Worm (Caenorhabditis elegans): ENCODE results near the gene rif-1.2.

Gene rif-1.2

ce11 chrX:12352872-12353271 is 18.3 kb downstream of the rif-1.2 start, which contains the start of gene F42F12.4:
Gene F42F12.4, minus strand, starts transcription at chrX:12352947.
- TF ChIP-seq snpc-4 (tag; optimal IDR thresholded peaks at IDR 0.05) (no peak), mbf-1 (tag; optimal IDR thresholded peaks at IDR 0.05) (no peak), fos-1 (tag; optimal IDR thresholded peaks at IDR 0.05) (peak; percentile 11)

ce11 chrX:12350207-12350606 is 21.0 kb downstream of the rif-1.2 start, which contains the start of gene F42F12.3:
Gene F42F12.3, plus strand, starts transcription at chrX:12350578.
- no peak for TF ChIP-seq nhr-11 (tag; optimal IDR thresholded peaks at IDR 0.05)
- peak; percentile 3 for TF ChIP-seq fos-1 (tag; optimal IDR thresholded peaks at IDR 0.05)
- no peak for TF ChIP-seq gmeb-1 (tag; optimal IDR thresholded peaks at IDR 0.05)

DNA sequence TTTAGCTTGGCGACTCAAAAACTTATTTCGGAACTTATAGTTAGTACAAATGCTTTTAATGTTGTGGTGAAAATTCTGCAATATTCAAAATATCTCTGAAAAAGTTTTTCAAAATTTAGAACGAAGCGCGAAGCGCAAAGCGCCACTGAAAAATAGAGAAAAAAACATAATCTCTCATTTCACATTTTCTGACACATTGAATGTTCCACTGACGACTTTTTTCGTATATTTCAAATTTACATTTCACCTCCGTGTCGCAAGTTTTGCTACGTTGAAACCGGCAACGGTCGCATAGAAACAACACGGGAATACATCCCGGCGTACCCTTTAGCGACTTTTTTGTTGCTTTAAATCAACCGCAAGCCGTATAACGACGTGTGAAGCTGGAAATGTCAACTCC is 22.9 kb downstream of the rif-1.2 start, which contains the start of gene F42F12.14:
TSS of gene F42F12.14 (plus strand) at position 301 of the 400 bp plus-strand sequence.
- TF ChIP-seq zag-1 (tag; optimal IDR thresholded peaks at IDR 0.05), result no peak
- TF ChIP-seq elt-1 (tag; optimal IDR thresholded peaks at IDR 0.05), result no peak
- no peak for TF ChIP-seq ztf-4 (tag; optimal IDR thresholded peaks at IDR 0.05)
- no peak for TF ChIP-seq aly-2 (tag; optimal IDR thresholded peaks at IDR 0.05)
- no peak for TF ChIP-seq F13H6.1 (tag; optimal IDR thresholded peaks at IDR 0.05)
- no peak for TF ChIP-seq ama-1 (optimal IDR thresholded peaks at IDR 0.05)
- no peak for TF ChIP-seq nhr-25 (tag; optimal IDR thresholded peaks at IDR 0.05)
- TF ChIP-seq nhr-237 (tag; optimal IDR thresholded peaks at IDR 0.05), result no peak
- TF ChIP-seq nhr-23 (tag; optimal IDR thresholded peaks at IDR 0.05), result no peak
- no peak for TF ChIP-seq nhr-11 (tag; optimal IDR thresholded peaks at IDR 0.05)
- no peak for TF ChIP-seq ceh-16 (tag; optimal IDR thresholded peaks at IDR 0.05)
- TF ChIP-seq dmd-4 (tag; optimal IDR thresholded peaks at IDR 0.05), result no peak
- TF ChIP-seq ZK546.5 (tag; optimal IDR thresholded peaks at IDR 0.05), result no peak
- TF ChIP-seq ztf-1 (GFP tag; conservative IDR thresholded peaks at IDR 0.05), result no peak
- TF ChIP-seq nhr-6 (tag; optimal IDR thresholded peaks at IDR 0.05), result no peak
- TF ChIP-seq R02D3.7 (tag; optimal IDR thresholded peaks at IDR 0.05), result no peak

DNA sequence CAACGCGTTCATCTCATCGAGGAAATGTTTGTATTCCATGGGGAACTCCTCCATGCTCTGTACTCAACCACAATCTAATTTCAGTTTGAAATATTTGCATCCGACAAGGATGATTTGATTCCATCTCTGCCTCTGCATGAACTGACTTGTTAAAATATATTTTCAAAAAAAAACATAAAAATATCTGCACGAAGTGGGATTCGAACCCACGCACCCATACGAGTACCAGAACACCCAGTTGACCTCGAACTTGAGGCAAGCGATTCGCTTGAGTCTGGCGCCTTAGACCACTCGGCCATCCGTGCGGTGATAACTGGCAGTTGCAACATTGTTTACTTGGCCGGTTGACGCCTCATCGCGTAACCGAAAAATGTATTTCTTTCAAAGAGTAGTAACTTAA is 23.4 kb downstream of the rif-1.2 start:
- peak; percentile 55 for TF ChIP-seq sma-9 (GFP tag; optimal IDR thresholded peaks at IDR 0.05)
- TF ChIP-seq sma-9 (tag; optimal IDR thresholded peaks at IDR 0.05), result no peak
- TF ChIP-seq crh-2 (tag; optimal IDR thresholded peaks at IDR 0.05), result peak; percentile 35
- TF ChIP-seq sma-3 (GFP tag; optimal IDR thresholded peaks at IDR 0.05), result peak; percentile 34
- TF ChIP-seq nhr-129 (tag; optimal IDR thresholded peaks at IDR 0.05), result peak; percentile 61
- TF ChIP-seq dmd-4 (tag; optimal IDR thresholded peaks at IDR 0.05), result no peak
- peak; percentile 13 for TF ChIP-seq C34F6.9 (tag; optimal IDR thresholded peaks at IDR 0.05)
- TF ChIP-seq lin-11 (tag; optimal IDR thresholded peaks at IDR 0.05), result no peak
- peak; percentile 31 for TF ChIP-seq nhr-21 (tag; optimal IDR thresholded peaks at IDR 0.05)
- TF ChIP-seq ztf-4 (tag; optimal IDR thresholded peaks at IDR 0.05), result no peak
- TF ChIP-seq ZK546.5 (tag; optimal IDR thresholded peaks at IDR 0.05), result no peak
- no peak for TF ChIP-seq alr-1 (tag; optimal IDR thresholded peaks at IDR 0.05)
- TF ChIP-seq ztf-11 (tag; optimal IDR thresholded peaks at IDR 0.05), result no peak
- TF ChIP-seq Y55F3AM.14 (GFP tag; optimal IDR thresholded peaks at IDR 0.05), result no peak
- TF ChIP-seq egl-27 (tag; optimal IDR thresholded peaks at IDR 0.05), result peak; percentile 19
- TF ChIP-seq fos-1 (tag; optimal IDR thresholded peaks at IDR 0.05), result peak; percentile 21
- TF ChIP-seq ztf-1 (GFP tag; conservative IDR thresholded peaks at IDR 0.05), result no peak

DNA sequence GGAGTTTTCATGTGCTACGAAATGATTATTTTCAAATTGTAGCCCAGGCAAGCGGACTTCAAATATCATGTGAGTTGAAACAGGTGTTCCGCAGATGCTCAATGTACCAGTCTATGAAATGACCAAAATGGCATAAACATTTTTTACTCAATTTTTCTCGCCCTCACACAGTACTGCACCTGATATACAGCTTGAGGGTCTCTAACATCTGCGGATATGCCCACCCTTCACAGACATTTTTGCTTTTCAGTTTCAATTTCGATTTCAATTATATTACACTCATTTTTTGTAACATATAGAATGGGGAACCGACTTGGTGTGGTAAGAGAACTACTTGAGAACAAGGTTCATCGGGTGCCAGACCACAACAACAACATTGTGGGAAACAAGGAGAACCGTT is 24.5 kb downstream of the rif-1.2 start, which contains the start of gene F42F12.11:
TSS of gene F42F12.11 (plus strand) at position 301 of the 400 bp plus-strand sequence.
- TF ChIP-seq gmeb-1 (tag; optimal IDR thresholded peaks at IDR 0.05) (no peak), nhr-10 (tag; optimal IDR thresholded peaks at IDR 0.05) (no peak), nhr-25 (tag; optimal IDR thresholded peaks at IDR 0.05) (no peak), F13H6.1 (tag; optimal IDR thresholded peaks at IDR 0.05) (no peak), crh-2 (tag; optimal IDR thresholded peaks at IDR 0.05) (no peak)

DNA sequence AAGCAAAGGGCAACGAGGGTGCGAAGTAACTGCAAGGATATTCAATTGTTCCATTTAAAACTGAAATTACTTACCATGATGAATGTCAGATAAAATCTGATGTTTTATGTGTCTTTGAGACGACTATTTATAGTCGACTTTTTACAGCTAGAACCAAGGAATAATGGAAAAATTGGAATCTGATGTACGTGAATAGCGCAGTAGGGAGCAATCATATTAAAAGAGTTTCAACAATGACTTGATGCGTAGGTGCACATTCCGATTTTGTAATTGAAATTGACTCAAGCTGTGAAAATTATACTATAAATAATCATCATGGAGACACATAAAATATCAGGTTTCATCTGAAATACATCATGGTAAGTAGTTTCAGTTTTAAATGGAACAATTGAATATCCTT is 27.9 kb downstream of the rif-1.2 start, which contains the start of the genes nspc-9 and nspc-10:
TSS of gene nspc-9 (minus strand) at position 101 of the 400 bp plus-strand sequence.
TSS of gene nspc-10 (plus strand) at position 331 of the 400 bp plus-strand sequence.
- TF ChIP-seq alr-1 (tag; optimal IDR thresholded peaks at IDR 0.05), result no peak
- no peak for TF ChIP-seq nhr-129 (tag; optimal IDR thresholded peaks at IDR 0.05)
- no peak for TF ChIP-seq nhr-11 (tag; optimal IDR thresholded peaks at IDR 0.05)
- no peak for TF ChIP-seq nhr-77 (tag; optimal IDR thresholded peaks at IDR 0.05)
- no peak for TF ChIP-seq fos-1 (tag; optimal IDR thresholded peaks at IDR 0.05)
- no peak for TF ChIP-seq snpc-4 (tag; optimal IDR thresholded peaks at IDR 0.05)
- TF ChIP-seq F13H6.1 (tag; optimal IDR thresholded peaks at IDR 0.05), result no peak
- TF ChIP-seq crh-2 (tag; optimal IDR thresholded peaks at IDR 0.05), result no peak
- TF ChIP-seq egl-27 (tag; optimal IDR thresholded peaks at IDR 0.05), result no peak
- no peak for TF ChIP-seq unc-55 (GFP tag; optimal IDR thresholded peaks at IDR 0.05)
- TF ChIP-seq nhr-12 (tag; optimal IDR thresholded peaks at IDR 0.05), result no peak
- no peak for TF ChIP-seq mdl-1 (tag; optimal IDR thresholded peaks at IDR 0.05)
- TF ChIP-seq unc-39 (tag; optimal IDR thresholded peaks at IDR 0.05), result no peak
- TF ChIP-seq ZK546.5 (tag; optimal IDR thresholded peaks at IDR 0.05), result no peak
- no peak for TF ChIP-seq blmp-1 (tag; optimal IDR thresholded peaks at IDR 0.05; ENCODE audit: insufficient read depth)
- no peak for TF ChIP-seq ama-1 (optimal IDR thresholded peaks at IDR 0.05)
- TF ChIP-seq elt-3 (tag; optimal IDR thresholded peaks at IDR 0.05), result no peak
- TF ChIP-seq nhr-10 (tag; optimal IDR thresholded peaks at IDR 0.05), result no peak
- no peak for TF ChIP-seq nhr-6 (tag; optimal IDR thresholded peaks at IDR 0.05)
